Worm (Caenorhabditis elegans) whole organism, L4 larva: ENCODE data around the gene mca-1.

Source experiments
- F37D6.2 ChIP-seq: sonication (generic microtip); optimal IDR thresholded peaks from 2 replicates; lab custom pipeline; 2016; ENCODE audit warnings: mild to moderate bottlenecking, missing genetic modification characterization, missing compliant biosample characterization
- F49E8.2 ChIP-seq: sonication (generic microtip); optimal IDR thresholded peaks from 2 replicates; lab custom pipeline; 2016; ENCODE audit warnings: missing compliant biosample characterization, mild to moderate bottlenecking, missing genetic modification characterization, borderline replicate concordance
- T20F7.1 ChIP-seq: fragments of 200-800 bp; sonication (Bioruptor generic); optimal IDR thresholded peaks from 2 replicates; lab custom pipeline; 2018; ENCODE audit warnings: mild to moderate bottlenecking, missing genetic modification characterization, missing compliant biosample characterization
- Y105C5A.15 ChIP-seq: fragments of 200-800 bp; sonication (Bioruptor generic); IDR thresholded peaks from 2 replicates; pipeline ENCODE4 v1.3.6; 2022; ENCODE audit warnings: missing genetic modification characterization, missing compliant biosample characterization
- Y48G9A.11 ChIP-seq: fragments of 200-800 bp; sonication (Bioruptor generic); IDR thresholded peaks from 2 replicates; pipeline ENCODE4 v1.3.6; 2022; ENCODE audit warnings: missing genetic modification reagents, missing genetic modification characterization, missing compliant biosample characterization
- ZK546.5 ChIP-seq, 2 experiments: sonication (generic microtip); optimal IDR thresholded peaks; 2 replicates each; lab custom pipeline; 2017; ENCODE audit warnings: missing biosample characterization in 2 of 2, missing genetic modification characterization in 2 of 2
- aly-2 ChIP-seq: sonication (generic microtip); optimal IDR thresholded peaks from 2 replicates; lab custom pipeline; 2018; ENCODE audit warnings: missing biosample characterization, missing genetic modification characterization
- ama-1 ChIP-seq: fragments of 150-350 bp; optimal IDR thresholded peaks from 2 replicates; lab custom pipeline; 2014; ENCODE audit warnings: inconsistent platforms, mixed read lengths
- ceh-28 ChIP-seq: fragments of 150-350 bp; optimal IDR thresholded peaks from 2 replicates; lab custom pipeline; 2014; ENCODE audit warnings: missing biosample characterization, missing genetic modification reagents, missing genetic modification characterization
- ceh-82 ChIP-seq: sonication (generic microtip); optimal IDR thresholded peaks from 2 replicates; lab custom pipeline; 2017; ENCODE audit warnings: missing biosample characterization, missing genetic modification characterization
- ces-1 ChIP-seq: fragments of 150-350 bp; sonication (generic microtip); optimal IDR thresholded peaks from 4 replicates; lab custom pipeline; 2014; ENCODE audit warnings: missing biosample characterization, missing genetic modification reagents, missing genetic modification characterization
- cey-2 ChIP-seq: sonication (generic microtip); optimal IDR thresholded peaks from 3 replicates; lab custom pipeline; 2017; ENCODE audit warnings: missing genetic modification characterization, mild to moderate bottlenecking, missing compliant biosample characterization, antibody characterized with exemption, borderline replicate concordance; ENCODE audit not compliant: insufficient read depth
- daf-12 ChIP-seq: fragments of 150-350 bp; optimal IDR thresholded peaks from 2 replicates; lab custom pipeline; 2014; ENCODE audit warnings: missing biosample characterization, missing genetic modification reagents, missing genetic modification characterization
- daf-16 ChIP-seq, 3 experiments: sonication (generic microtip); optimal IDR thresholded peaks; 2 replicates each; lab custom pipeline; 2016 to 2017; ENCODE audit warnings: missing genetic modification characterization in 3 of 3, missing genetic modification reagents in 3 of 3, mild to moderate bottlenecking in 2 of 3, missing compliant biosample characterization in 2 of 3, missing biosample characterization in 1 of 3, moderate library complexity in 1 of 3
- dve-1 ChIP-seq: sonication (generic microtip); optimal IDR thresholded peaks from 2 replicates; lab custom pipeline; 2017; ENCODE audit warnings: antibody characterized with exemption, mild to moderate bottlenecking, missing genetic modification characterization, missing compliant biosample characterization; ENCODE audit not compliant: insufficient read depth
- fos-1 ChIP-seq: fragments of 150-350 bp; optimal IDR thresholded peaks from 2 replicates; lab custom pipeline; 2014; ENCODE audit warnings: missing biosample characterization, missing genetic modification characterization
- hlh-11 ChIP-seq: fragments of 200-800 bp; sonication (Bioruptor generic); optimal IDR thresholded peaks from 2 replicates; lab custom pipeline; 2018; ENCODE audit warnings: mild to moderate bottlenecking, missing genetic modification characterization, missing compliant biosample characterization
- hlh-30 ChIP-seq: sonication (generic microtip); optimal IDR thresholded peaks from 2 replicates; lab custom pipeline; 2017; ENCODE audit warnings: antibody characterized with exemption, mild to moderate bottlenecking, missing genetic modification characterization, missing compliant biosample characterization; ENCODE audit not compliant: insufficient read depth
- hmg-1.1 ChIP-seq: fragments of 200-800 bp; sonication (Bioruptor generic); IDR thresholded peaks from 2 replicates; pipeline ENCODE4 v1.3.6; 2022; ENCODE audit warnings: missing genetic modification reagents, missing genetic modification characterization, missing compliant biosample characterization
- lim-7 ChIP-seq: fragments of 200-800 bp; sonication (Bioruptor generic); IDR thresholded peaks from 2 replicates; pipeline ENCODE4 v1.3.6; 2022; ENCODE audit warnings: missing genetic modification characterization, missing compliant biosample characterization
- lin-29 ChIP-seq: fragments of 200-800 bp; sonication (Bioruptor generic); IDR thresholded peaks from 2 replicates; pipeline ENCODE4 v1.3.6; 2022; ENCODE audit warnings: missing genetic modification reagents, missing genetic modification characterization, missing compliant biosample characterization
- lin-38 ChIP-seq: fragments of 200-800 bp; sonication (Bioruptor generic); IDR thresholded peaks from 2 replicates; pipeline ENCODE4 v1.3.6; 2022; ENCODE audit warnings: missing genetic modification reagents, missing genetic modification characterization, missing compliant biosample characterization
- lsy-2 ChIP-seq, 2 experiments: fragments of 150-350 bp in 1 of 2; sonication (generic microtip) in 1 of 2; optimal IDR thresholded peaks; 2 replicates each; lab custom pipeline; 2014 to 2017; ENCODE audit warnings: missing biosample characterization in 2 of 2, missing genetic modification characterization in 2 of 2
- madf-9 ChIP-seq: fragments of 200-800 bp; sonication (Bioruptor generic); conservative IDR thresholded peaks from 2 replicates; pipeline ENCODE4 v1.3.6; 2022; ENCODE audit warnings: missing genetic modification reagents, missing genetic modification characterization, missing compliant biosample characterization
- mdt-29 ChIP-seq: fragments of 200-800 bp; sonication (Bioruptor generic); IDR thresholded peaks from 2 replicates; pipeline ENCODE4 v1.3.6; 2022; ENCODE audit warnings: missing genetic modification reagents, missing genetic modification characterization, missing compliant biosample characterization
- mep-1 ChIP-seq: fragments of 150-350 bp; sonication (generic microtip); optimal IDR thresholded peaks from 3 replicates; lab custom pipeline; 2014; ENCODE audit warnings: missing biosample characterization, missing genetic modification characterization
- mes-2 ChIP-seq: sonication (generic microtip); optimal IDR thresholded peaks from 2 replicates; lab custom pipeline; 2016; ENCODE audit warnings: missing genotype, mild to moderate bottlenecking, missing genetic modification characterization, missing compliant biosample characterization; ENCODE audit not compliant: poor library complexity, severe bottlenecking
- mxl-3 ChIP-seq: fragments of 200-800 bp; sonication (Bioruptor generic); optimal IDR thresholded peaks from 2 replicates; lab custom pipeline; 2018; ENCODE audit warnings: mild to moderate bottlenecking, missing genetic modification characterization, missing compliant biosample characterization
- nhr-102 ChIP-seq: sonication (generic microtip); optimal IDR thresholded peaks from 2 replicates; lab custom pipeline; 2016; ENCODE audit warnings: mild to moderate bottlenecking, missing genetic modification characterization, moderate library complexity, missing compliant biosample characterization
- nhr-11 ChIP-seq: fragments of 150-350 bp; optimal IDR thresholded peaks from 2 replicates; lab custom pipeline; 2014; ENCODE audit warnings: missing biosample characterization, missing genetic modification characterization
- nhr-28 ChIP-seq: fragments of 150-350 bp; optimal IDR thresholded peaks from 2 replicates; lab custom pipeline; 2014; ENCODE audit warnings: missing biosample characterization, missing genetic modification characterization
- php-3 ChIP-seq: fragments of 200-800 bp; sonication (Bioruptor generic); IDR thresholded peaks from 2 replicates; pipeline ENCODE4 v1.3.6; 2022; ENCODE audit warnings: missing genetic modification reagents, missing genetic modification characterization, missing compliant biosample characterization
- sdz-12 ChIP-seq: fragments of 200-800 bp; sonication (Bioruptor generic); optimal IDR thresholded peaks from 2 replicates; lab custom pipeline; 2018; ENCODE audit warnings: mild to moderate bottlenecking, missing genetic modification characterization, missing compliant biosample characterization
- snpc-1.2 ChIP-seq: fragments of 200-800 bp; sonication (Bioruptor generic); IDR thresholded peaks from 2 replicates; pipeline ENCODE4 v1.3.6; 2022; ENCODE audit warnings: missing genetic modification reagents, missing genetic modification characterization, missing compliant biosample characterization
- spr-3 ChIP-seq: fragments of 200-800 bp; sonication (Bioruptor generic); optimal IDR thresholded peaks from 2 replicates; lab custom pipeline; 2018; ENCODE audit warnings: mild to moderate bottlenecking, missing genetic modification characterization, missing compliant biosample characterization
- tra-1 ChIP-seq: fragments of 200-800 bp; sonication (Bioruptor generic); IDR thresholded peaks from 2 replicates; pipeline ENCODE4 v1.3.6; 2022; ENCODE audit warnings: missing genetic modification reagents, missing genetic modification characterization, missing compliant biosample characterization
- unc-130 ChIP-seq: sonication (generic microtip); optimal IDR thresholded peaks from 2 replicates; lab custom pipeline; 2016; ENCODE audit warnings: missing genetic modification reagents, missing genetic modification characterization, missing compliant biosample characterization
- unc-62 ChIP-seq, 3 experiments: fragments of 150-350 bp in 1 of 3; sonication (generic microtip); optimal IDR thresholded peaks in 2 of 3; peaks in 1 of 3; 1 replicate in 1 of 3; 2 replicates in 2 of 3; lab custom pipeline; 2014 to 2017; ENCODE audit warnings: missing biosample characterization in 3 of 3, missing genetic modification characterization in 3 of 3, missing genetic modification reagents in 3 of 3, missing genotype in 1 of 3
- vab-7 ChIP-seq: fragments of 200-800 bp; sonication (Bioruptor generic); IDR thresholded peaks from 2 replicates; pipeline ENCODE4 v1.3.6; 2022; ENCODE audit warnings: missing genetic modification reagents, missing genetic modification characterization, missing compliant biosample characterization

The mca-1 gene

DNA sequence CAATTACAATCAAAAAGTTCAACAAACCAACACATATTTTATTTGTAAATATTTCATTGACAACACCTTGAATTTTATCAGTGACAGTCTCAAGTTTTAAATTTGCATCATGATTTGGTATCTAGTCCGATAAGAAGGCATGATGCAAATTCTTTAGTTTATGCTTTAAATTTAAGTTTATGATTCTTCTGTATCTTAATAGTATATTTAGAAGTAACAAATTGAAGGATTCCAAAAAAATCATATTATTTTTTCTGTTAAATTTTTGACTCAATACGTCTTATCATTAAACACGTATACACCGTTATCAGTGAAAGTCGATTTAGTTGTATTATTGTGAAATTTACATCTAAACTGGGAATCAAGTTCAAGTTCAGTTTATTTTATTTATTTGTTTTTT lies 16.5 kb upstream of the mca-1 start, which contains the start of gene chca-1 (continued):
- TF ChIP-seq lin-38 (no peak), F37D6.2 (tag; lab: Kevin White, UChicago) (no peak), php-3 (GFP tag; lab: Robert Waterston, UW) (peak; percentile 81), mdt-29 (GFP tag; lab: Robert Waterston, UW) (no peak)

DNA sequence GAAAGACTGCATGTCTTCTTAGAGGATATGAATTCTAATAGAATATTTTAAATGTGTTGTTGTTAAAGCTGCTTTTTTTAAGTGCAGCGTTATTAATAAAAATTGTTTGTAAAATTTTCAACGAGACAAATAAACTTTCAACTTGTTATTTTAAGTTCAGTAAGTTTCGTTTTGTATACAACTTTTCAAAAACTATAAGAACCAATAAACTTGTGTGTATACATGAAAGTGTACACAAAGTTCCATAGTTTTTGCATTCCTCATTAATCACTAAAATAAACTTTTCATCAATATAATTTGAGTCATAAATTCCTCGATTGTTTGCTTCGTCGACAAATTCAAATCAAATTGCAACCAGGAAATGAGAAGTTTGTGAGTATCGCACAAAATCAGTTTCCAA lies 13.9 kb upstream of the mca-1 start, which contains the start of gene srm-3:
Gene srm-3 (plus strand): TSS at position 301 of the 400 bp plus-strand sequence.
- TF ChIP-seq unc-130 (GFP tag; lab: Kevin White, UChicago) = no peak
- no peak for TF ChIP-seq T20F7.1 (GFP tag; lab: Kevin White, UChicago)
- no peak for TF ChIP-seq ceh-82 (tag; lab: Kevin White, UChicago)
- TF ChIP-seq F37D6.2 (tag; lab: Kevin White, UChicago) = no peak
- no peak for TF ChIP-seq ama-1 (lab: Kevin White, UChicago)

DNA sequence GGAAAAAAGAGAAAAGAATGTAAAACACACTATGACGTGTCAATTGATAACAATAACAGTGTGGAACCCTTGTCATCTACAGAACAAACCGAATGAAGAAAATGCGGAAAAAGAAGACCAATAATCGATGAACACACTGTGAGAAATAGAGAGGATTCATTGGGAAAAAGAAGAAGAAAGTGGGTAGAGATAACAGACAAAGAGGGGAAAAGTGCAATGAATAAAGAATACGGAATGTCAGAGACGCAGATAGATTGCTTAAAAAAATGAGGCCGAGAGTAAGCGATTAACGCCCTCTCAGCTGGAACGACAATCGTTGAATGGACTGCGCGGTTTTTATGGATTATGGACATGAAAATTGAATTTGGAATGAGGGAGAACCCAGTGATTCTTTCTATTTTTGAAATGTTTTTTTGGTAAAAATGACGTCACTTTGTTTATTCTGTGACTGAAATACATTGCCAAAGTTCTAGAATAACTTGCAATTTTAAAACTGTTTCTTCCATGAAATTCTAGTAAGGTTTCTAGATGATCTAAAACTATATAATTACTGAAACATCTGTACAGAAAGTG lies 13.1 kb upstream of the mca-1 start, which contains the start of gene amph-1:
Gene amph-1 (minus strand): TSS at position 85 of the 573 bp plus-strand sequence.
- no peak for TF ChIP-seq sdz-12 (GFP tag; lab: Kevin White, UChicago)
- peak; percentile 56 for TF ChIP-seq nhr-28
- peak; percentile 73 for TF ChIP-seq hlh-11 (tag; lab: Kevin White, UChicago)
- TF ChIP-seq vab-7 (GFP tag; lab: Robert Waterston, UW) = no peak
- TF ChIP-seq hlh-30 (tag; lab: Kevin White, UChicago) = peak; percentile 28
- peak; percentile 12 for TF ChIP-seq mxl-3
- 0 out of 2 replicates have a peak, but pooled peaks have one; percentile 6 for TF ChIP-seq madf-9 (GFP tag; lab: Robert Waterston, UW)
- TF ChIP-seq ces-1 (GFP tag; lab: Kevin White, UChicago) = no peak
- TF ChIP-seq ceh-28 (tag; lab: Kevin White, UChicago) = no peak
- TF ChIP-seq nhr-11 = peak; percentile 11
- TF ChIP-seq cey-2 = peak; percentile 41
- TF ChIP-seq lin-29 = no peak
- peak; percentile 66 for TF ChIP-seq dve-1 (tag; lab: Kevin White, UChicago)
- no peak for TF ChIP-seq unc-130 (GFP tag; lab: Kevin White, UChicago)
- peak; percentile 35 for TF ChIP-seq mep-1
- no peak for TF ChIP-seq daf-16 (GFP tag; optimal IDR thresholded peaks at IDR 0.05; lab: Kevin White, UChicago)
- peak; percentile 19 for TF ChIP-seq daf-16 (tag; optimal IDR thresholded peaks at IDR 0.05; lab: Kevin White, UChicago)
- TF ChIP-seq unc-62 (GFP tag; optimal IDR thresholded peaks at IDR 0.05 in 1 of 2; lab: Kevin White, UChicago) = peak in 1 of 2 experiments; percentile 76
- no peak for TF ChIP-seq unc-62 (tag; optimal IDR thresholded peaks at IDR 0.05; lab: Kevin White, UChicago)
- TF ChIP-seq hmg-1.1 (GFP tag; lab: Robert Waterston, UW) = peak; percentile 44; the same call in 1 of the 2 replicates
- TF ChIP-seq lsy-2 (tag; optimal IDR thresholded peaks at IDR 0.05; lab: Kevin White, UChicago) = peak in 1 of 2 experiments; percentile 27

DNA sequence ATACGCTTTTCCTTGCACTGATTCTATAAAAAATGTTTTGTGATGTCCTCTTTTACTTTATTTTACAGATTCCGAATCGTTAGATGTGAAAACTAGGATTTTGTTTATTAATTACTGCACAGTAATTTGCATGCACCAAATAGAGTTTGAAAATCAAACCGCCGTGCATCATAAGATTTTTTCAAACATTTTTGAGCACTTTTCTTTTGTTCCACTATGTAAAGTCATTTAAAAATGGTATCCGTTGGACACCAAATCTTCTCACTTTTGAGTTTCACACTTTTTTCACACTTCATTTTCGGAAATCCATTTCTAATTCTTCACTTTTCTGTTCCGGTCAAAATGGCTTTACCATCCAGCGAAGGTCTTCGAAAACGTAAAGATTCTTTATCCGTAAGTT lies 8.4 kb upstream of the mca-1 start, which contains the start of gene degl-2:
Gene degl-2 (plus strand): TSS at position 301 of the 400 bp plus-strand sequence.
- TF ChIP-seq snpc-1.2 (no peak), mes-2 (tag; lab: Kevin White, UChicago) (no peak), tra-1 (no peak), madf-9 (GFP tag; lab: Robert Waterston, UW) (no peak), ZK546.5 (tag; optimal IDR thresholded peaks at IDR 0.05; lab: Kevin White, UChicago) (no peak), aly-2 (tag; lab: Kevin White, UChicago) (no peak), F49E8.2 (tag; lab: Kevin White, UChicago) (no peak), lim-7 (GFP tag; lab: Robert Waterston, UW) (no peak), fos-1 (tag; lab: Kevin White, UChicago) (no peak), mxl-3 (no peak), Y48G9A.11 (GFP tag; lab: Robert Waterston, UW) (no peak), lin-29 (no peak), daf-12 (tag; lab: Kevin White, UChicago) (no peak), nhr-102 (no peak), spr-3 (GFP tag; lab: Kevin White, UChicago) (no peak), Y105C5A.15 (no peak)
